Worm (Caenorhabditis elegans) whole organism, L4 larva: ENCODE results near the gene set-2.

Experiments used
- F10B5.3 ChIP-seq: sonication (generic microtip); optimal IDR thresholded peaks from 2 replicates; lab custom pipeline; 2016; ENCODE audit warnings: mild to moderate bottlenecking, missing genetic modification characterization, missing compliant biosample characterization
- F26F4.8 ChIP-seq: fragments of 200-800 bp; sonication (Bioruptor generic); conservative IDR thresholded peaks from 2 replicates; pipeline ENCODE4 v1.3.6; 2022; ENCODE audit warnings: missing genetic modification characterization, missing compliant biosample characterization
- F44E2.7 ChIP-seq: fragments of 200-800 bp; sonication (Bioruptor generic); IDR thresholded peaks from 2 replicates; pipeline ENCODE4 v2.1.2; 2022; ENCODE audit warnings: missing genetic modification characterization, missing compliant biosample characterization
- T20F7.1 ChIP-seq: fragments of 200-800 bp; sonication (Bioruptor generic); optimal IDR thresholded peaks from 2 replicates; lab custom pipeline; 2018; ENCODE audit warnings: mild to moderate bottlenecking, missing genetic modification characterization, missing compliant biosample characterization
- T26A8.4 ChIP-seq: fragments of 200-800 bp; sonication (Bioruptor generic); IDR thresholded peaks from 2 replicates; pipeline ENCODE4 v1.3.6; 2022; ENCODE audit warnings: missing genetic modification characterization, missing compliant biosample characterization
- Y75B8A.6 ChIP-seq: fragments of 200-800 bp; sonication (Bioruptor generic); IDR thresholded peaks from 2 replicates; pipeline ENCODE4 v1.3.6; 2022; ENCODE audit warnings: missing genetic modification reagents, missing genetic modification characterization, missing compliant biosample characterization
- ZK337.2 ChIP-seq: fragments of 200-800 bp; sonication (Bioruptor generic); IDR thresholded peaks from 2 replicates; pipeline ENCODE4 v1.3.6; 2022; ENCODE audit warnings: missing genetic modification reagents, missing genetic modification characterization, missing compliant biosample characterization
- aha-1 ChIP-seq: fragments of 150-350 bp; peaks from one replicate; lab custom pipeline; 2014; ENCODE audit warnings: missing biosample characterization, missing genetic modification characterization
- aly-2 ChIP-seq: sonication (generic microtip); optimal IDR thresholded peaks from 2 replicates; lab custom pipeline; 2018; ENCODE audit warnings: missing biosample characterization, missing genetic modification characterization
- arid-1 ChIP-seq: fragments of 200-800 bp; sonication (Bioruptor generic); conservative IDR thresholded peaks from 2 replicates; pipeline ENCODE4 v1.3.6; 2022; ENCODE audit warnings: missing genetic modification reagents, missing genetic modification characterization, missing compliant biosample characterization
- attf-4 ChIP-seq: sonication (generic microtip); optimal IDR thresholded peaks from 3 replicates; lab custom pipeline; 2017; ENCODE audit warnings: missing biosample characterization, missing genetic modification characterization
- ceh-44 ChIP-seq: fragments of 200-800 bp; sonication (Bioruptor generic); IDR thresholded peaks from 2 replicates; pipeline ENCODE4 v1.3.6; 2022; ENCODE audit warnings: missing genetic modification reagents, missing genetic modification characterization, missing compliant biosample characterization
- ceh-62 ChIP-seq: sonication (generic microtip); optimal IDR thresholded peaks from 2 replicates; lab custom pipeline; 2017; ENCODE audit warnings: missing biosample characterization, missing genetic modification characterization
- ceh-82 ChIP-seq: sonication (generic microtip); optimal IDR thresholded peaks from 2 replicates; lab custom pipeline; 2017; ENCODE audit warnings: missing biosample characterization, missing genetic modification characterization
- daf-16 ChIP-seq, 3 experiments: sonication (generic microtip); optimal IDR thresholded peaks; 2 replicates each; lab custom pipeline; 2016 to 2017; ENCODE audit warnings: missing genetic modification characterization in 3 of 3, missing genetic modification reagents in 3 of 3, mild to moderate bottlenecking in 2 of 3, missing compliant biosample characterization in 2 of 3, missing biosample characterization in 1 of 3, moderate library complexity in 1 of 3
- dmd-8 ChIP-seq: fragments of 200-800 bp; sonication (Bioruptor generic); IDR thresholded peaks from 2 replicates; pipeline ENCODE4 v1.3.6; 2022; ENCODE audit warnings: missing genetic modification characterization, missing compliant biosample characterization
- duxl-1 ChIP-seq: sonication (generic microtip); optimal IDR thresholded peaks from 2 replicates; lab custom pipeline; 2016; ENCODE audit warnings: mild to moderate bottlenecking, missing genetic modification characterization, moderate library complexity, missing compliant biosample characterization; ENCODE audit not compliant: poor library complexity
- dve-1 ChIP-seq: sonication (generic microtip); optimal IDR thresholded peaks from 2 replicates; lab custom pipeline; 2017; ENCODE audit warnings: antibody characterized with exemption, mild to moderate bottlenecking, missing genetic modification characterization, missing compliant biosample characterization; ENCODE audit not compliant: insufficient read depth
- egl-43 ChIP-seq: fragments of 200-800 bp; sonication (Bioruptor generic); IDR thresholded peaks from 2 replicates; pipeline ENCODE4 v1.3.6; 2022; ENCODE audit warnings: missing genetic modification reagents, missing genetic modification characterization, missing compliant biosample characterization
- fkh-10 ChIP-seq: fragments of 150-350 bp; optimal IDR thresholded peaks from 2 replicates; lab custom pipeline; 2014; ENCODE audit warnings: missing biosample characterization, missing genetic modification reagents, missing genetic modification characterization
- fos-1 ChIP-seq: fragments of 150-350 bp; optimal IDR thresholded peaks from 2 replicates; lab custom pipeline; 2014; ENCODE audit warnings: missing biosample characterization, missing genetic modification characterization
- hmg-1.1 ChIP-seq: fragments of 200-800 bp; sonication (Bioruptor generic); IDR thresholded peaks from 2 replicates; pipeline ENCODE4 v1.3.6; 2022; ENCODE audit warnings: missing genetic modification reagents, missing genetic modification characterization, missing compliant biosample characterization
- lim-7 ChIP-seq: fragments of 200-800 bp; sonication (Bioruptor generic); IDR thresholded peaks from 2 replicates; pipeline ENCODE4 v1.3.6; 2022; ENCODE audit warnings: missing genetic modification characterization, missing compliant biosample characterization
- lin-13 ChIP-seq: fragments of 150-350 bp; optimal IDR thresholded peaks from 2 replicates; lab custom pipeline; 2014; ENCODE audit warnings: missing biosample characterization, missing genetic modification reagents, missing genetic modification characterization
- lin-15B ChIP-seq: fragments of 150-350 bp; sonication (generic microtip); optimal IDR thresholded peaks from 3 replicates; lab custom pipeline; 2014; ENCODE audit warnings: missing biosample characterization, missing genetic modification characterization
- lin-29 ChIP-seq: fragments of 200-800 bp; sonication (Bioruptor generic); IDR thresholded peaks from 2 replicates; pipeline ENCODE4 v1.3.6; 2022; ENCODE audit warnings: missing genetic modification reagents, missing genetic modification characterization, missing compliant biosample characterization
- lsy-2 ChIP-seq, 2 experiments: fragments of 150-350 bp in 1 of 2; sonication (generic microtip) in 1 of 2; optimal IDR thresholded peaks; 2 replicates each; lab custom pipeline; 2014 to 2017; ENCODE audit warnings: missing biosample characterization in 2 of 2, missing genetic modification characterization in 2 of 2
- mdl-1 ChIP-seq, 2 experiments: fragments of 150-350 bp in 1 of 2; sonication (generic microtip) in 1 of 2; optimal IDR thresholded peaks; 2 replicates each; lab custom pipeline; 2014 to 2017; ENCODE audit warnings: missing biosample characterization in 2 of 2, missing genetic modification characterization in 2 of 2
- mdt-29 ChIP-seq: fragments of 200-800 bp; sonication (Bioruptor generic); IDR thresholded peaks from 2 replicates; pipeline ENCODE4 v1.3.6; 2022; ENCODE audit warnings: missing genetic modification reagents, missing genetic modification characterization, missing compliant biosample characterization
- mxl-2 ChIP-seq: fragments of 200-800 bp; sonication (Bioruptor generic); conservative IDR thresholded peaks from 2 replicates; pipeline ENCODE4 v1.3.6; 2022; ENCODE audit warnings: missing genetic modification reagents, missing genetic modification characterization, missing compliant biosample characterization
- nhr-10 ChIP-seq: fragments of 150-350 bp; optimal IDR thresholded peaks from 2 replicates; lab custom pipeline; 2014; ENCODE audit warnings: missing biosample characterization, missing genetic modification characterization
- nhr-102 ChIP-seq: sonication (generic microtip); optimal IDR thresholded peaks from 2 replicates; lab custom pipeline; 2016; ENCODE audit warnings: mild to moderate bottlenecking, missing genetic modification characterization, moderate library complexity, missing compliant biosample characterization
- nhr-11 ChIP-seq: fragments of 150-350 bp; optimal IDR thresholded peaks from 2 replicates; lab custom pipeline; 2014; ENCODE audit warnings: missing biosample characterization, missing genetic modification characterization
- nhr-237 ChIP-seq: sonication (generic microtip); optimal IDR thresholded peaks from 2 replicates; lab custom pipeline; 2017; ENCODE audit warnings: missing biosample characterization, missing genetic modification characterization
- nhr-48 ChIP-seq: sonication (generic microtip); optimal IDR thresholded peaks from 2 replicates; lab custom pipeline; 2016; ENCODE audit warnings: mild to moderate bottlenecking, missing genetic modification characterization, missing compliant biosample characterization
- nhr-77 ChIP-seq: fragments of 150-350 bp; optimal IDR thresholded peaks from 2 replicates; lab custom pipeline; 2014; ENCODE audit warnings: missing biosample characterization, missing genetic modification characterization
- php-3 ChIP-seq: fragments of 200-800 bp; sonication (Bioruptor generic); IDR thresholded peaks from 2 replicates; pipeline ENCODE4 v1.3.6; 2022; ENCODE audit warnings: missing genetic modification reagents, missing genetic modification characterization, missing compliant biosample characterization
- rbr-2 ChIP-seq: sonication (generic microtip); optimal IDR thresholded peaks from 2 replicates; lab custom pipeline; 2016; ENCODE audit warnings: missing genotype, missing genetic modification characterization, missing compliant biosample characterization
- sdz-12 ChIP-seq: fragments of 200-800 bp; sonication (Bioruptor generic); optimal IDR thresholded peaks from 2 replicates; lab custom pipeline; 2018; ENCODE audit warnings: mild to moderate bottlenecking, missing genetic modification characterization, missing compliant biosample characterization
- snpc-1.2 ChIP-seq: fragments of 200-800 bp; sonication (Bioruptor generic); IDR thresholded peaks from 2 replicates; pipeline ENCODE4 v1.3.6; 2022; ENCODE audit warnings: missing genetic modification reagents, missing genetic modification characterization, missing compliant biosample characterization
- snpc-4 ChIP-seq: fragments of 150-350 bp; optimal IDR thresholded peaks from 2 replicates; lab custom pipeline; 2014; ENCODE audit warnings: missing biosample characterization, missing genetic modification characterization
- spr-3 ChIP-seq: fragments of 200-800 bp; sonication (Bioruptor generic); optimal IDR thresholded peaks from 2 replicates; lab custom pipeline; 2018; ENCODE audit warnings: mild to moderate bottlenecking, missing genetic modification characterization, missing compliant biosample characterization
- tag-97 ChIP-seq: fragments of 200-800 bp; sonication (Bioruptor generic); IDR thresholded peaks from 2 replicates; pipeline ENCODE4 v1.3.6; 2022; ENCODE audit warnings: missing genetic modification characterization, missing compliant biosample characterization
- tra-1 ChIP-seq: fragments of 200-800 bp; sonication (Bioruptor generic); IDR thresholded peaks from 2 replicates; pipeline ENCODE4 v1.3.6; 2022; ENCODE audit warnings: missing genetic modification reagents, missing genetic modification characterization, missing compliant biosample characterization
- unc-130 ChIP-seq: sonication (generic microtip); optimal IDR thresholded peaks from 2 replicates; lab custom pipeline; 2016; ENCODE audit warnings: missing genetic modification reagents, missing genetic modification characterization, missing compliant biosample characterization
- unc-62 ChIP-seq, 3 experiments: fragments of 150-350 bp in 1 of 3; sonication (generic microtip); optimal IDR thresholded peaks in 2 of 3; peaks in 1 of 3; 1 replicate in 1 of 3; 2 replicates in 2 of 3; lab custom pipeline; 2014 to 2017; ENCODE audit warnings: missing biosample characterization in 3 of 3, missing genetic modification characterization in 3 of 3, missing genetic modification reagents in 3 of 3, missing genotype in 1 of 3
- zip-2 ChIP-seq: fragments of 150-350 bp; optimal IDR thresholded peaks from 2 replicates; lab custom pipeline; 2014; ENCODE audit warnings: missing biosample characterization, missing genetic modification characterization

Gene set-2

ce11 chrIII:4917077-4917476 lies 12.9 kb downstream of the set-2 start, which contains the start of gene rars-1:
rars-1 (minus strand) TSS chrIII:4917177.
- TF ChIP-seq unc-62 (GFP tag; optimal IDR thresholded peaks at IDR 0.05 in 1 of 2; lab: Kevin White, UChicago), result peak in 1 of 2 experiments; percentile 57
- TF ChIP-seq unc-62 (tag; optimal IDR thresholded peaks at IDR 0.05; lab: Kevin White, UChicago), result no peak
- TF ChIP-seq mdt-29 (GFP tag; lab: Robert Waterston, UW), result no peak

ce11 chrIII:4913736-4914135 lies 16.3 kb downstream of the set-2 start:
- no peak for TF ChIP-seq php-3 (GFP tag; lab: Robert Waterston, UW)
- TF ChIP-seq arid-1, result no peak
- TF ChIP-seq nhr-237 (tag; lab: Kevin White, UChicago), result no peak
- TF ChIP-seq ceh-44 (GFP tag; lab: Robert Waterston, UW), result no peak
- peak; percentile 93 for TF ChIP-seq aha-1 (tag; lab: Kevin White, UChicago)

ce11 chrIII:4912317-4912716 lies 17.7 kb downstream of the set-2 start, which contains the start of the genes F26F4.9 and cee-1:
F26F4.9 (minus strand) TSS chrIII:4912521.
cee-1 (plus strand) TSS chrIII:4912699.
- TF ChIP-seq mdt-29 (GFP tag; lab: Robert Waterston, UW) (no peak), unc-130 (GFP tag; lab: Kevin White, UChicago) (peak; percentile 86), zip-2 (no peak), lsy-2 (tag; optimal IDR thresholded peaks at IDR 0.05; lab: Kevin White, UChicago) (peak in 1 of 2 experiments; percentile 74), fos-1 (tag; lab: Kevin White, UChicago) (no peak), snpc-4 (tag; lab: Kevin White, UChicago) (no peak), ceh-44 (GFP tag; lab: Robert Waterston, UW) (no peak), lim-7 (GFP tag; lab: Robert Waterston, UW) (no peak), arid-1 (no peak), mdl-1 (tag; optimal IDR thresholded peaks at IDR 0.05; lab: Kevin White, UChicago) (no peak), fkh-10 (no peak), ceh-82 (tag; lab: Kevin White, UChicago) (no peak), Y75B8A.6 (GFP tag; lab: Robert Waterston, UW) (no peak), snpc-1.2 (GFP tag; lab: Robert Waterston, UW) (no peak), egl-43 (no peak), lin-13 (GFP tag; lab: Kevin White, UChicago) (no peak), F44E2.7 (GFP tag; lab: Robert Waterston, UW) (no peak), nhr-11 (no peak), rbr-2 (tag; lab: Kevin White, UChicago) (peak; percentile 32), dmd-8 (GFP tag; lab: Robert Waterston, UW) (no peak), attf-4 (tag; lab: Kevin White, UChicago) (no peak), aly-2 (tag; lab: Kevin White, UChicago) (no peak), mxl-2 (GFP tag; lab: Robert Waterston, UW) (no peak), F26F4.8 (GFP tag; lab: Robert Waterston, UW) (no peak), tra-1 (GFP tag; lab: Robert Waterston, UW) (no peak), nhr-48 (tag; lab: Kevin White, UChicago) (no peak), F10B5.3 (tag; lab: Kevin White, UChicago) (no peak), T26A8.4 (GFP tag; lab: Robert Waterston, UW) (no peak), nhr-77 (no peak), ceh-62 (tag; lab: Kevin White, UChicago) (no peak), tag-97 (GFP tag; lab: Robert Waterston, UW) (no peak), duxl-1 (tag; lab: Kevin White, UChicago) (no peak), dve-1 (tag; lab: Kevin White, UChicago) (peak; percentile 44), lin-15B (tag; lab: Kevin White, UChicago) (no peak), spr-3 (no peak), lin-29 (GFP tag; lab: Robert Waterston, UW) (no peak), daf-16 (GFP tag; optimal IDR thresholded peaks at IDR 0.05; lab: Kevin White, UChicago) (no peak), daf-16 (tag; optimal IDR thresholded peaks at IDR 0.05; lab: Kevin White, UChicago) (peak; percentile 33), hmg-1.1 (GFP tag; lab: Robert Waterston, UW) (no peak), sdz-12 (GFP tag; lab: Kevin White, UChicago) (no peak), aha-1 (tag; lab: Kevin White, UChicago) (peak; percentile 86), ZK337.2 (GFP tag; lab: Robert Waterston, UW) (peak; percentile 73), nhr-102 (tag; lab: Kevin White, UChicago) (no peak), T20F7.1 (GFP tag; lab: Kevin White, UChicago) (no peak), nhr-10 (tag; lab: Kevin White, UChicago) (no peak)
